Worm (Caenorhabditis elegans) whole organism, dauer: ENCODE results near the gene chil-1.

Experiments used
- unc-62 ChIP-seq: sonication (generic microtip); optimal IDR thresholded peaks from 2 replicates; lab custom pipeline; 2017; ENCODE audit warnings: missing biosample characterization, missing genetic modification reagents, missing genetic modification characterization

Gene chil-1

ce11 chrII:9871061-9871460 lies 4.8 kb upstream of the chil-1 start, which contains the start of gene chil-7:
Gene chil-7 (minus strand): TSS chrII:9871172.
- no peak for TF ChIP-seq unc-62 (GFP tag; lab: Kevin White, UChicago)

- no peak for TF ChIP-seq unc-62 (GFP tag; lab: Kevin White, UChicago)
Observed at ce11 chrII:9868698-9869097, 2.4 kb upstream of the chil-1 start, which contains the start of gene old-1. Gene old-1 (minus strand): TSS chrII:9868747.

ce11 chrII:9868207-9868606 lies 1.9 kb upstream of the chil-1 start:
- no peak for TF ChIP-seq unc-62 (GFP tag; lab: Kevin White, UChicago)

- TF ChIP-seq unc-62 (GFP tag; lab: Kevin White, UChicago) = no peak
Observed at ce11 chrII:9862147-9862546, 4.1 kb downstream of the chil-1 start, which contains the start of gene C08H9.18. Gene C08H9.18 (minus strand): TSS chrII:9862247.

- TF ChIP-seq unc-62 (GFP tag; lab: Kevin White, UChicago) = no peak
Observed at ce11 chrII:9861394-9861793, 4.9 kb downstream of the chil-1 start, which contains the start of gene chil-3. Gene chil-3 (minus strand): TSS chrII:9861494.

- no peak for TF ChIP-seq unc-62 (GFP tag; lab: Kevin White, UChicago)
Observed at ce11 chrII:9859575-9859974, 6.7 kb downstream of the chil-1 start, which contains the start of gene chil-5. Gene chil-5 (minus strand): TSS chrII:9859675.

ce11 chrII:9857791-9858190 lies 8.5 kb downstream of the chil-1 start, which contains the start of gene chil-6:
Gene chil-6 (minus strand): TSS chrII:9857891.
- no peak for TF ChIP-seq unc-62 (GFP tag; lab: Kevin White, UChicago)

- no peak for TF ChIP-seq unc-62 (GFP tag; lab: Kevin White, UChicago)
Observed at ce11 chrII:9855620-9856019, 10.7 kb downstream of the chil-1 start, which contains the start of gene chil-4. Gene chil-4 (minus strand): TSS chrII:9855720.

ce11 chrII:9850945-9851344 lies 15.3 kb downstream of the chil-1 start, which contains the start of gene ZK938.10:
Gene ZK938.10 (minus strand): TSS chrII:9851045.
- no peak for TF ChIP-seq unc-62 (GFP tag; lab: Kevin White, UChicago)

ce11 chrII:9849497-9849896 lies 16.8 kb downstream of the chil-1 start, which contains the start of gene old-2:
Gene old-2 (minus strand): TSS chrII:9849597.
- no peak for TF ChIP-seq unc-62 (GFP tag; lab: Kevin White, UChicago)

ce11 chrII:9845239-9845638 lies 21.0 kb downstream of the chil-1 start, which contains the start of gene chil-9:
Gene chil-9 (minus strand): TSS chrII:9845339.
- no peak for TF ChIP-seq unc-62 (GFP tag; lab: Kevin White, UChicago)

- TF ChIP-seq unc-62 (GFP tag; lab: Kevin White, UChicago) = no peak
Observed at ce11 chrII:9841985-9842505, 24.2 kb downstream of the chil-1 start, which contains the start of gene rnh-1.2. Gene rnh-1.2 (minus strand): TSS chrII:9842035.

- TF ChIP-seq unc-62 (GFP tag; lab: Kevin White, UChicago) = no peak
Observed at ce11 chrII:9840313-9840712, 26.0 kb downstream of the chil-1 start, which contains the start of gene ZK938.11. Gene ZK938.11 (minus strand): TSS chrII:9840413.

ce11 chrII:9838260-9838935 lies 27.9 kb downstream of the chil-1 start, which contains the start of gene arrd-4:
Gene arrd-4 (minus strand): TSS chrII:9838310.
- TF ChIP-seq unc-62 (GFP tag; lab: Kevin White, UChicago) = no peak

ce11 chrII:9835958-9836357 lies 30.3 kb downstream of the chil-1 start:
- no peak for TF ChIP-seq unc-62 (GFP tag; lab: Kevin White, UChicago)

- TF ChIP-seq unc-62 (GFP tag; lab: Kevin White, UChicago) = no peak
Observed at ce11 chrII:9834921-9835320, 31.4 kb downstream of the chil-1 start, which contains the start of gene arrd-5. Gene arrd-5 (plus strand): TSS chrII:9835221.
